Worm (Caenorhabditis elegans) whole organism, L1 larva: Measurements from ENCODE around the gene rps-25.

Source experiments
- C04F5.9 ChIP-seq: sonication (generic microtip); optimal IDR thresholded peaks from 2 replicates; lab custom pipeline; 2016; ENCODE audit warnings: missing genetic modification characterization, missing compliant biosample characterization
- C16A3.4 ChIP-seq: fragments of 150-350 bp; optimal IDR thresholded peaks from 2 replicates; lab custom pipeline; 2014; ENCODE audit warnings: missing biosample characterization, missing genetic modification characterization
- C34B4.2 ChIP-seq: sonication (generic microtip); optimal IDR thresholded peaks from 2 replicates; lab custom pipeline; 2017; ENCODE audit warnings: mild to moderate bottlenecking, missing genetic modification characterization, missing compliant biosample characterization
- aha-1 ChIP-seq: fragments of 150-350 bp; optimal IDR thresholded peaks from 2 replicates; lab custom pipeline; 2014; ENCODE audit warnings: missing biosample characterization, missing genetic modification characterization
- blmp-1 ChIP-seq: fragments of 150-350 bp; optimal IDR thresholded peaks from 2 replicates; lab custom pipeline; 2014; ENCODE audit warnings: missing biosample characterization, missing genetic modification characterization
- ceh-63 ChIP-seq: fragments of 200-800 bp; sonication (Bioruptor generic); optimal IDR thresholded peaks from 2 replicates; lab custom pipeline; 2018; ENCODE audit warnings: mild to moderate bottlenecking, missing genetic modification characterization, missing compliant biosample characterization
- ceh-88 ChIP-seq: fragments of 200-800 bp; sonication (Bioruptor generic); IDR thresholded peaks from 2 replicates; pipeline ENCODE4 v1.3.6; 2022; ENCODE audit warnings: missing genetic modification characterization, missing compliant biosample characterization
- ceh-90 ChIP-seq: sonication (generic microtip); optimal IDR thresholded peaks from 2 replicates; lab custom pipeline; 2016; ENCODE audit warnings: missing genetic modification characterization, missing compliant biosample characterization
- ces-1 ChIP-seq: fragments of 150-350 bp; optimal IDR thresholded peaks from 2 replicates; lab custom pipeline; 2014; ENCODE audit warnings: missing biosample characterization, missing genetic modification reagents, missing genetic modification characterization
- efl-3 ChIP-seq: fragments of 200-800 bp; sonication (Bioruptor generic); optimal IDR thresholded peaks from 2 replicates; lab custom pipeline; 2018; ENCODE audit warnings: mild to moderate bottlenecking, missing genetic modification characterization, missing compliant biosample characterization
- egl-27 ChIP-seq, 2 experiments: fragments of 150-350 bp in 1 of 2; sonication (generic microtip); optimal IDR thresholded peaks; 3 replicates each; lab custom pipeline; 2017 to 2018; ENCODE audit warnings: missing biosample characterization in 2 of 2, missing genetic modification characterization in 2 of 2, missing genetic modification reagents in 2 of 2
- elt-2 ChIP-seq: sonication (generic microtip); optimal IDR thresholded peaks from 2 replicates; lab custom pipeline; 2016; ENCODE audit warnings: missing genetic modification characterization, mild to moderate bottlenecking, inconsistent platforms, missing compliant biosample characterization, missing genetic modification reagents
- elt-3 ChIP-seq, 6 experiments: fragments of 150-350 bp in 1 of 6; sonication (generic microtip); optimal IDR thresholded peaks; 2 replicates each; lab custom pipeline; 2017 to 2018; ENCODE audit warnings: missing biosample characterization in 6 of 6, missing genetic modification characterization in 6 of 6, inconsistent platforms in 1 of 6
- ets-5 ChIP-seq: fragments of 200-800 bp; sonication (Bioruptor generic); IDR thresholded peaks from 2 replicates; pipeline ENCODE4 v1.3.6; 2022; ENCODE audit warnings: missing genetic modification characterization, missing compliant biosample characterization
- fkh-10 ChIP-seq: sonication (generic microtip); optimal IDR thresholded peaks from 2 replicates; lab custom pipeline; 2017; ENCODE audit warnings: missing biosample characterization, missing genetic modification reagents, missing genetic modification characterization
- fkh-8 ChIP-seq: sonication (generic microtip); optimal IDR thresholded peaks from 2 replicates; lab custom pipeline; 2016; ENCODE audit warnings: mild to moderate bottlenecking, missing genetic modification characterization, missing compliant biosample characterization
- grh-1 ChIP-seq: fragments of 200-800 bp; sonication (Bioruptor generic); IDR thresholded peaks from 2 replicates; pipeline ENCODE4 v1.3.6; 2022; ENCODE audit warnings: missing genetic modification reagents, missing genetic modification characterization, missing compliant biosample characterization
- hlh-4 ChIP-seq: sonication (generic microtip); optimal IDR thresholded peaks from 2 replicates; lab custom pipeline; 2016; ENCODE audit warnings: mild to moderate bottlenecking, missing genetic modification characterization, missing compliant biosample characterization
- lin-13 ChIP-seq: fragments of 150-350 bp; optimal IDR thresholded peaks from 2 replicates; lab custom pipeline; 2014; ENCODE audit warnings: missing biosample characterization, missing genetic modification reagents, missing genetic modification characterization
- lin-39 ChIP-seq: fragments of 150-350 bp; optimal IDR thresholded peaks from 2 replicates; lab custom pipeline; 2014; ENCODE audit warnings: missing biosample characterization, missing genetic modification reagents, missing genetic modification characterization
- lir-3 ChIP-seq: sonication (generic microtip); optimal IDR thresholded peaks from 2 replicates; lab custom pipeline; 2016; ENCODE audit warnings: mild to moderate bottlenecking, missing genetic modification characterization, moderate library complexity, missing compliant biosample characterization; ENCODE audit not compliant: poor library complexity
- mef-2 ChIP-seq: fragments of 150-350 bp; optimal IDR thresholded peaks from 2 replicates; lab custom pipeline; 2014; ENCODE audit warnings: missing biosample characterization, missing genetic modification characterization
- nhr-11 ChIP-seq: fragments of 150-350 bp; optimal IDR thresholded peaks from 2 replicates; lab custom pipeline; 2014; ENCODE audit warnings: missing biosample characterization, missing genetic modification characterization
- nhr-12 ChIP-seq: sonication (generic microtip); optimal IDR thresholded peaks from 2 replicates; lab custom pipeline; 2017; ENCODE audit warnings: missing biosample characterization, missing genetic modification characterization
- nhr-19 ChIP-seq: fragments of 200-800 bp; sonication (Bioruptor generic); conservative IDR thresholded peaks from 2 replicates; pipeline ENCODE4 v1.3.6; 2022; ENCODE audit warnings: missing genetic modification characterization, missing compliant biosample characterization
- nhr-20 ChIP-seq: sonication (generic microtip); optimal IDR thresholded peaks from 2 replicates; lab custom pipeline; 2016; ENCODE audit warnings: mild to moderate bottlenecking, missing genetic modification characterization, missing compliant biosample characterization
- nhr-237 ChIP-seq: fragments of 150-350 bp; optimal IDR thresholded peaks from 2 replicates; lab custom pipeline; 2014; ENCODE audit warnings: missing biosample characterization, missing genetic modification characterization
- nhr-47 ChIP-seq: sonication (generic microtip); optimal IDR thresholded peaks from 2 replicates; lab custom pipeline; 2016; ENCODE audit warnings: mild to moderate bottlenecking, missing genetic modification characterization, moderate library complexity, missing compliant biosample characterization
- nhr-71 ChIP-seq: sonication (generic microtip); optimal IDR thresholded peaks from 2 replicates; lab custom pipeline; 2016; ENCODE audit warnings: mild to moderate bottlenecking, missing genetic modification characterization, moderate library complexity, missing compliant biosample characterization
- nhr-76 ChIP-seq: sonication (generic microtip); optimal IDR thresholded peaks from 2 replicates; lab custom pipeline; 2017; ENCODE audit warnings: missing biosample characterization, missing genetic modification characterization
- nhr-85 ChIP-seq: sonication (generic microtip); peaks from one replicate; lab custom pipeline; 2016; ENCODE audit warnings: missing genetic modification characterization, inconsistent platforms, missing compliant biosample characterization
- nhr-90 ChIP-seq: sonication (generic microtip); optimal IDR thresholded peaks from 2 replicates; lab custom pipeline; 2016; ENCODE audit warnings: mild to moderate bottlenecking, missing genetic modification characterization, missing compliant biosample characterization; ENCODE audit not compliant: poor library complexity
- pag-3 ChIP-seq: sonication (generic microtip); optimal IDR thresholded peaks from 2 replicates; lab custom pipeline; 2017; ENCODE audit warnings: missing genetic modification characterization, mild to moderate bottlenecking, missing compliant biosample characterization, antibody characterized with exemption, borderline replicate concordance; ENCODE audit not compliant: insufficient read depth
- pqm-1 ChIP-seq: sonication (generic microtip); optimal IDR thresholded peaks from 3 replicates; lab custom pipeline; 2017; ENCODE audit warnings: missing biosample characterization, missing genetic modification characterization
- rnt-1 ChIP-seq: sonication (generic microtip); optimal IDR thresholded peaks from 2 replicates; lab custom pipeline; 2016; ENCODE audit warnings: mild to moderate bottlenecking, missing genetic modification characterization, moderate library complexity, missing compliant biosample characterization
- snu-23 ChIP-seq: sonication (generic microtip); optimal IDR thresholded peaks from 2 replicates; lab custom pipeline; 2016; ENCODE audit warnings: missing genetic modification characterization, missing compliant biosample characterization
- sptf-1 ChIP-seq: fragments of 150-350 bp; optimal IDR thresholded peaks from 2 replicates; lab custom pipeline; 2014; ENCODE audit warnings: missing biosample characterization, missing genetic modification characterization
- swsn-7 ChIP-seq: sonication (generic microtip); optimal IDR thresholded peaks from 2 replicates; lab custom pipeline; 2016; ENCODE audit warnings: missing genetic modification characterization, missing compliant biosample characterization
- tbx-2 ChIP-seq: sonication (generic microtip); optimal IDR thresholded peaks from 2 replicates; lab custom pipeline; 2016; ENCODE audit warnings: missing genetic modification characterization, missing compliant biosample characterization
- tlp-1 ChIP-seq: fragments of 150-350 bp; optimal IDR thresholded peaks from 2 replicates; lab custom pipeline; 2014; ENCODE audit warnings: missing biosample characterization, missing genetic modification characterization
- unc-130 ChIP-seq: fragments of 150-350 bp; optimal IDR thresholded peaks from 2 replicates; lab custom pipeline; 2017; ENCODE audit warnings: missing biosample characterization, missing genetic modification characterization, inconsistent platforms
- unc-62 ChIP-seq: fragments of 150-350 bp; optimal IDR thresholded peaks from 2 replicates; lab custom pipeline; 2014; ENCODE audit warnings: missing biosample characterization, missing genetic modification reagents, missing genetic modification characterization
- unc-86 ChIP-seq: sonication (generic microtip); optimal IDR thresholded peaks from 2 replicates; lab custom pipeline; 2016; ENCODE audit warnings: missing genetic modification characterization, missing compliant biosample characterization
- unc-98 ChIP-seq: fragments of 200-800 bp; sonication (Bioruptor generic); IDR thresholded peaks from 2 replicates; pipeline ENCODE4 v1.3.6; 2022; ENCODE audit warnings: missing genetic modification characterization, missing compliant biosample characterization
- vab-15 ChIP-seq: sonication (generic microtip); optimal IDR thresholded peaks from 2 replicates; lab custom pipeline; 2017; ENCODE audit warnings: missing genotype, mild to moderate bottlenecking, missing genetic modification characterization, missing compliant biosample characterization
- zag-1 ChIP-seq: fragments of 150-350 bp; optimal IDR thresholded peaks from 2 replicates; lab custom pipeline; 2014; ENCODE audit warnings: missing biosample characterization, missing genetic modification characterization
- zip-4 ChIP-seq: fragments of 200-800 bp; sonication (Bioruptor generic); optimal IDR thresholded peaks from 2 replicates; lab custom pipeline; 2018; ENCODE audit warnings: mild to moderate bottlenecking, missing genetic modification characterization, moderate library complexity, missing compliant biosample characterization
- ztf-11 ChIP-seq, 2 experiments: sonication (generic microtip); optimal IDR thresholded peaks; 2 replicates each; lab custom pipeline; 2016 to 2017; ENCODE audit warnings: missing genetic modification characterization in 2 of 2, missing biosample characterization in 1 of 2, missing compliant biosample characterization in 1 of 2

rps-25 gene

DNA sequence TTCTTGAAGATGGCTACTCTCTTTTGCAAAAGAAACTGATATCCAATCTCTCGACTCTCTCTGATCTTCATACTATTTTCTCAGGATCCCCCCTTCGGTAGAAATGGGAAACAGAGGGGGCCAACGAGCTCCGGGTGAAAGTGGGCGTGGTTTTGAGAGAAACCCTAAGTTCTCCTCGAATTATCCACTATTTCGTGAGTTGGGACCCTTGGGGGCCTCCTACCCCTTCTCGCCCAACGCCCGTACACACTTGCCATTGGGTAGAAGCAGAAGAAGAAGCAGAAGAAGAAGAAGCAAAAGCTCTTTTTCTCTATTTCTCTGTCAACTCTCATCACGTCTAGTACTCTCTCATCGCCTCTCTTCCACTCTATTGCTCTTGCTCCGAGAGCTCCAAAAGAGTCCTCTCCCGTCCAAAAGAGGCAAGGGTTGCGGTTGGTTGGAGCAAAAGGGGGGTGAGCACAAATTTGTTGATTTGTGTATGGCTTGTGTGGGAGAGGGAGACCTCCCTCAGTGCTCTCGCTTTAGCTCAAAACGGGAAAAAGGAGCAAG lies 26.6 kb upstream of the rps-25 start (continued):
- TF ChIP-seq C04F5.9 (tag; lab: Kevin White, UChicago) (no peak), egl-27 (tag; optimal IDR thresholded peaks at IDR 0.05; lab: Kevin White, UChicago) (no peak), pag-3 (tag; lab: Kevin White, UChicago) (peak; percentile 94), lin-13 (no peak), ets-5 (GFP tag; lab: Robert Waterston, UW) (no peak), ceh-90 (tag; lab: Kevin White, UChicago) (no peak)

DNA sequence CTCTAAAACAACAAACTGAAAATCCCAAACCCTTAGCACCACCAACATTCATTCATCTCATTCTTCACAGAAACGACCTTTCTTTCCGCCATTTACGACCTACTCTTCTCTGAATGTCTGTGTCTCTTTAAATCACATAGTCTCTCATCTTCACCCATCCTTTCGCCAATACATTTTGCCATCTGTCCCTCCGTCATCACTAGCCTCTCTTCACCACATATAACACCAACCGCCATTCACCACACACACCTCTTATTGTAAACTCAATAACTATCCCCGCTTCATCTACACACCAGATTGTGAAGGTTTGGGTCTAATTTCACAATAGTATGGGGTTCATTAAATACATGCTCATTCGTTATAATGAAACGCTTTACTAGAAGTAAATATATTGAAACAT lies 23.1 kb upstream of the rps-25 start:
- TF ChIP-seq ztf-11 (tag; optimal IDR thresholded peaks at IDR 0.05; lab: Kevin White, UChicago): peak in 1 of 2 experiments; percentile 20
- TF ChIP-seq sptf-1: no peak

- TF ChIP-seq ceh-63 (GFP tag; lab: Kevin White, UChicago) (no peak), nhr-19 (GFP tag; lab: Robert Waterston, UW) (peak; percentile 82), lin-39 (tag; lab: Kevin White, UChicago) (no peak), snu-23 (GFP tag; lab: Kevin White, UChicago) (peak; percentile 94), elt-3 (tag; optimal IDR thresholded peaks at IDR 0.05; lab: Kevin White, UChicago) (peak in 5 of 6 experiments; percentile 19 to 89 (median 46)), rnt-1 (peak; percentile 58), nhr-20 (tag; lab: Kevin White, UChicago) (peak; percentile 88), nhr-11 (tag; lab: Kevin White, UChicago) (no peak), nhr-47 (tag; lab: Kevin White, UChicago) (peak; percentile 86), blmp-1 (tag; lab: Kevin White, UChicago) (peak; percentile 48), mef-2 (tag; lab: Kevin White, UChicago) (no peak), C34B4.2 (tag; lab: Kevin White, UChicago) (no peak), efl-3 (GFP tag; lab: Kevin White, UChicago) (no peak), vab-15 (tag; lab: Kevin White, UChicago) (no peak), zip-4 (GFP tag; lab: Kevin White, UChicago) (no peak), fkh-10 (GFP tag; lab: Kevin White, UChicago) (no peak), hlh-4 (tag; lab: Kevin White, UChicago) (no peak), swsn-7 (tag; lab: Kevin White, UChicago) (peak; percentile 80), nhr-90 (tag; lab: Kevin White, UChicago) (peak; percentile 90), unc-98 (no peak), sptf-1 (no peak), egl-27 (tag; optimal IDR thresholded peaks at IDR 0.05; lab: Kevin White, UChicago) (no peak), lir-3 (peak; percentile 52), nhr-71 (tag; lab: Kevin White, UChicago) (peak; percentile 92), tlp-1 (tag; lab: Kevin White, UChicago) (no peak), zag-1 (no peak), aha-1 (no peak), grh-1 (GFP tag; lab: Robert Waterston, UW) (no peak; the same call in 1 of the 2 replicates), C16A3.4 (tag; lab: Kevin White, UChicago) (peak; percentile 70), tbx-2 (peak; percentile 75), ceh-88 (GFP tag; lab: Robert Waterston, UW) (no peak), ets-5 (GFP tag; lab: Robert Waterston, UW) (no peak), nhr-12 (no peak), pqm-1 (tag; lab: Kevin White, UChicago) (peak; percentile 49), elt-2 (tag; lab: Kevin White, UChicago) (peak; percentile 89), unc-130 (peak; percentile 62), ceh-90 (tag; lab: Kevin White, UChicago) (no peak), ces-1 (no peak), nhr-85 (peak; percentile 91), unc-86 (peak; percentile 24), C04F5.9 (tag; lab: Kevin White, UChicago) (no peak), fkh-8 (tag; lab: Kevin White, UChicago) (peak; percentile 56), nhr-237 (no peak), nhr-76 (tag; lab: Kevin White, UChicago) (no peak), unc-62 (GFP tag; lab: Kevin White, UChicago) (no peak)
Measured at ce11 chrIV:5967035-5967499, 19.7 kb upstream of the rps-25 start.
